Worm (Caenorhabditis elegans) whole organism, young adult: ENCODE results near the gene nduf-11.

Experiments used
- B0019.2 ChIP-seq: fragments of 200-800 bp; sonication (Bioruptor generic); conservative IDR thresholded peaks from 2 replicates; pipeline ENCODE4 v1.3.6; 2022; ENCODE audit warnings: missing genetic modification reagents, missing genetic modification characterization, missing compliant biosample characterization
- B0336.3 ChIP-seq: fragments of 200-800 bp; sonication (Bioruptor generic); IDR thresholded peaks from 2 replicates; pipeline ENCODE4 v1.3.6; 2022; ENCODE audit warnings: missing genetic modification characterization, missing compliant biosample characterization
- D2030.7 ChIP-seq: fragments of 200-800 bp; sonication (Bioruptor generic); IDR thresholded peaks from 2 replicates; pipeline ENCODE4 v1.3.6; 2022; ENCODE audit warnings: missing genetic modification reagents, missing genetic modification characterization, missing compliant biosample characterization
- F22D6.2 ChIP-seq: sonication (generic microtip); optimal IDR thresholded peaks from 2 replicates; lab custom pipeline; 2016; ENCODE audit warnings: mild to moderate bottlenecking, missing genetic modification characterization, missing compliant biosample characterization
- F23B12.7 ChIP-seq: sonication (generic microtip); optimal IDR thresholded peaks from 2 replicates; lab custom pipeline; 2017; ENCODE audit warnings: missing genetic modification characterization, mild to moderate bottlenecking, missing compliant biosample characterization, antibody characterized with exemption, moderate library complexity; ENCODE audit not compliant: insufficient read depth
- F33H1.4 ChIP-seq: fragments of 200-800 bp; sonication (Bioruptor generic); IDR thresholded peaks from 2 replicates; pipeline ENCODE4 v1.3.6; 2022; ENCODE audit warnings: missing genetic modification reagents, missing genetic modification characterization, missing compliant biosample characterization
- K11D2.4 ChIP-seq: fragments of 200-800 bp; sonication (Bioruptor generic); IDR thresholded peaks from 2 replicates; pipeline ENCODE4 v1.3.6; 2022; ENCODE audit warnings: missing genetic modification reagents, missing genetic modification characterization, missing compliant biosample characterization
- ZK185.1 ChIP-seq: sonication (generic microtip); optimal IDR thresholded peaks from 2 replicates; lab custom pipeline; 2016; ENCODE audit warnings: mild to moderate bottlenecking, missing genetic modification characterization, missing compliant biosample characterization; ENCODE audit not compliant: poor library complexity, severe bottlenecking
- attf-5 ChIP-seq: fragments of 200-800 bp; sonication (Bioruptor generic); optimal IDR thresholded peaks from 2 replicates; lab custom pipeline; 2018; ENCODE audit warnings: mild to moderate bottlenecking, missing genetic modification characterization, missing compliant biosample characterization
- bed-1 ChIP-seq: fragments of 200-800 bp; sonication (Bioruptor generic); IDR thresholded peaks from 2 replicates; pipeline ENCODE4 v1.3.6; 2022; ENCODE audit warnings: missing genetic modification reagents, missing genetic modification characterization, missing compliant biosample characterization
- bed-2 ChIP-seq: fragments of 200-800 bp; sonication (Bioruptor generic); IDR thresholded peaks from 2 replicates; pipeline ENCODE4 v1.3.6; 2022; ENCODE audit warnings: missing genetic modification reagents, missing genetic modification characterization, missing compliant biosample characterization
- cebp-1 ChIP-seq, 2 experiments: fragments of 200-800 bp in 1 of 2; sonication (Bioruptor generic) in 1 of 2; sonication (generic microtip) in 1 of 2; IDR thresholded peaks in 1 of 2; optimal IDR thresholded peaks in 1 of 2; 2 replicates each; pipeline versions ENCODE4 v1.3.6 to Lab custom; 2017 to 2022; ENCODE audit warnings: missing compliant biosample characterization in 2 of 2, missing genetic modification characterization in 2 of 2, mild to moderate bottlenecking in 1 of 2, missing genetic modification reagents in 1 of 2, moderate library complexity in 1 of 2
- dox-1 ChIP-seq: fragments of 200-800 bp; sonication (Bioruptor generic); IDR thresholded peaks from 2 replicates; pipeline ENCODE4 v1.3.6; 2022; ENCODE audit warnings: missing genetic modification reagents, missing genetic modification characterization, missing compliant biosample characterization
- dpff-1 ChIP-seq: sonication (generic microtip); optimal IDR thresholded peaks from 2 replicates; lab custom pipeline; 2017; ENCODE audit warnings: mild to moderate bottlenecking, missing genetic modification characterization, missing compliant biosample characterization
- efl-1 ChIP-seq: fragments of 150-350 bp; optimal IDR thresholded peaks from 2 replicates; lab custom pipeline; 2014; ENCODE audit warnings: missing biosample characterization, missing genetic modification reagents, missing genetic modification characterization
- fkh-3 ChIP-seq: sonication (generic microtip); optimal IDR thresholded peaks from 2 replicates; lab custom pipeline; 2016; ENCODE audit warnings: mild to moderate bottlenecking, missing genetic modification characterization, missing compliant biosample characterization
- gei-17 ChIP-seq: fragments of 200-800 bp; sonication (Bioruptor generic); optimal IDR thresholded peaks from 2 replicates; lab custom pipeline; 2018; ENCODE audit warnings: mild to moderate bottlenecking, missing genetic modification characterization, missing compliant biosample characterization
- hmg-1.2 ChIP-seq: fragments of 200-800 bp; sonication (Bioruptor generic); IDR thresholded peaks from 2 replicates; pipeline ENCODE4 v1.3.6; 2022; ENCODE audit warnings: missing genetic modification reagents, missing genetic modification characterization, missing compliant biosample characterization
- hrde-1 ChIP-seq: sonication (generic microtip); optimal IDR thresholded peaks from 2 replicates; lab custom pipeline; 2016; ENCODE audit warnings: missing genetic modification characterization, mild to moderate bottlenecking, missing compliant biosample characterization, moderate library complexity, missing genotype, missing genetic modification reagents, borderline replicate concordance
- hsf-1 ChIP-seq: fragments of 200-800 bp; sonication (Bioruptor generic); IDR thresholded peaks from 2 replicates; pipeline ENCODE4 v1.3.6; 2022; ENCODE audit warnings: missing genetic modification reagents, missing genetic modification characterization, missing compliant biosample characterization
- lag-1 ChIP-seq: fragments of 200-800 bp; sonication (Bioruptor generic); IDR thresholded peaks from 2 replicates; pipeline ENCODE4 v1.3.6; 2022; ENCODE audit warnings: missing genetic modification reagents, missing genetic modification characterization, missing compliant biosample characterization
- let-526 ChIP-seq: fragments of 200-800 bp; sonication (Bioruptor generic); IDR thresholded peaks from 2 replicates; pipeline ENCODE4 v1.3.6; 2022; ENCODE audit warnings: missing genetic modification reagents, missing genetic modification characterization, missing compliant biosample characterization
- let-607 ChIP-seq, 2 experiments: fragments of 200-800 bp in 1 of 2; sonication (Bioruptor generic) in 1 of 2; sonication (generic microtip) in 1 of 2; optimal IDR thresholded peaks; 2 replicates each; lab custom pipeline; 2016 to 2018; ENCODE audit warnings: mild to moderate bottlenecking in 2 of 2, missing compliant biosample characterization in 2 of 2, missing genetic modification characterization in 2 of 2, moderate library complexity in 2 of 2, missing genotype in 1 of 2
- lin-26 ChIP-seq: fragments of 200-800 bp; sonication (Bioruptor generic); IDR thresholded peaks from 2 replicates; pipeline ENCODE4 v1.3.6; 2022; ENCODE audit warnings: missing genetic modification reagents, missing genetic modification characterization, missing compliant biosample characterization
- lin-35 ChIP-seq, 3 experiments: fragments of 150-350 bp in 2 of 3; sonication (generic microtip) in 1 of 3; optimal IDR thresholded peaks; 2 replicates each; lab custom pipeline; 2014 to 2018; ENCODE audit warnings: missing biosample characterization in 3 of 3, missing genetic modification characterization in 3 of 3, missing genetic modification reagents in 3 of 3
- lin-54 ChIP-seq: fragments of 200-800 bp; sonication (Bioruptor generic); optimal IDR thresholded peaks from 2 replicates; lab custom pipeline; 2018; ENCODE audit warnings: mild to moderate bottlenecking, missing genetic modification characterization, missing compliant biosample characterization
- madf-3 ChIP-seq: fragments of 200-800 bp; sonication (Bioruptor generic); IDR thresholded peaks from 2 replicates; pipeline ENCODE4 v1.3.6; 2022; ENCODE audit warnings: missing genetic modification reagents, missing genetic modification characterization, missing compliant biosample characterization
- madf-6 ChIP-seq: fragments of 200-800 bp; sonication (Bioruptor generic); IDR thresholded peaks from 2 replicates; pipeline ENCODE4 v1.3.6; 2022; ENCODE audit warnings: missing genetic modification reagents, missing genetic modification characterization, missing compliant biosample characterization
- madf-8 ChIP-seq: fragments of 200-800 bp; sonication (Bioruptor generic); conservative IDR thresholded peaks from 2 replicates; pipeline ENCODE4 v1.3.6; 2022; ENCODE audit warnings: missing genetic modification reagents, missing genetic modification characterization, missing compliant biosample characterization
- mcd-1 ChIP-seq: fragments of 200-800 bp; sonication (Bioruptor generic); IDR thresholded peaks from 2 replicates; pipeline ENCODE4 v1.3.6; 2022; ENCODE audit warnings: missing genetic modification reagents, missing genetic modification characterization, missing compliant biosample characterization
- mel-28 ChIP-seq: sonication (generic microtip); optimal IDR thresholded peaks from 2 replicates; lab custom pipeline; 2016; ENCODE audit warnings: borderline replicate concordance, mild to moderate bottlenecking, missing genetic modification characterization, missing compliant biosample characterization
- nfyb-1 ChIP-seq: fragments of 200-800 bp; sonication (Bioruptor generic); IDR thresholded peaks from 2 replicates; pipeline ENCODE4 v1.3.6; 2022; ENCODE audit warnings: missing genetic modification reagents, missing genetic modification characterization, missing compliant biosample characterization
- pbrm-1 ChIP-seq: fragments of 200-800 bp; sonication (Bioruptor generic); IDR thresholded peaks from 2 replicates; pipeline ENCODE4 v1.3.6; 2022; ENCODE audit warnings: missing genetic modification reagents, missing genetic modification characterization, missing compliant biosample characterization
- rcor-1 ChIP-seq: fragments of 200-800 bp; sonication (Bioruptor generic); IDR thresholded peaks from 2 replicates; pipeline ENCODE4 v1.3.6; 2022; ENCODE audit warnings: missing genetic modification reagents, missing genetic modification characterization, missing compliant biosample characterization
- snpc-1.1 ChIP-seq: sonication (generic microtip); optimal IDR thresholded peaks from 2 replicates; lab custom pipeline; 2017; ENCODE audit warnings: missing genetic modification characterization, mild to moderate bottlenecking, missing compliant biosample characterization, antibody characterized with exemption, moderate library complexity, missing genotype, missing genetic modification reagents; ENCODE audit not compliant: insufficient read depth
- snpc-1.3 ChIP-seq: sonication (generic microtip); optimal IDR thresholded peaks from 2 replicates; lab custom pipeline; 2017; ENCODE audit warnings: missing genetic modification characterization, mild to moderate bottlenecking, missing compliant biosample characterization, antibody characterized with exemption, moderate library complexity, missing genotype, missing genetic modification reagents; ENCODE audit not compliant: insufficient read depth
- snpc-3.4 ChIP-seq: sonication (generic microtip); optimal IDR thresholded peaks from 2 replicates; lab custom pipeline; 2017; ENCODE audit warnings: missing genetic modification characterization, mild to moderate bottlenecking, missing compliant biosample characterization, antibody characterized with exemption, moderate library complexity, missing genotype, missing genetic modification reagents
- snpc-4 ChIP-seq, 5 experiments: fragments of 150-350 bp in 1 of 5; sonication (generic microtip) in 4 of 5; optimal IDR thresholded peaks; 2 replicates each; lab custom pipeline; 2014 to 2018; ENCODE audit warnings: missing genetic modification characterization in 5 of 5, missing biosample characterization in 3 of 5, antibody characterized with exemption in 2 of 5, mild to moderate bottlenecking in 2 of 5, missing compliant biosample characterization in 2 of 5, missing genotype in 2 of 5, moderate library complexity in 2 of 5, missing genetic modification reagents in 1 of 5
- tbp1 ChIP-seq: fragments of 200-800 bp; sonication (Bioruptor generic); optimal IDR thresholded peaks from 2 replicates; lab custom pipeline; 2018; ENCODE audit warnings: mild to moderate bottlenecking, missing genetic modification characterization, missing compliant biosample characterization
- tlf-1 ChIP-seq: fragments of 200-800 bp; sonication (Bioruptor generic); optimal IDR thresholded peaks from 2 replicates; lab custom pipeline; 2018; ENCODE audit warnings: mild to moderate bottlenecking, missing genetic modification characterization, missing compliant biosample characterization
- unc-130 ChIP-seq: sonication (generic microtip); optimal IDR thresholded peaks from 2 replicates; lab custom pipeline; 2016; ENCODE audit warnings: missing genetic modification reagents, missing genetic modification characterization, missing compliant biosample characterization
- xnd-1 ChIP-seq: sonication (generic microtip); optimal IDR thresholded peaks from 2 replicates; lab custom pipeline; 2016; ENCODE audit warnings: missing genotype, missing genetic modification reagents, missing genetic modification characterization, missing compliant biosample characterization
- zfh-2 ChIP-seq: fragments of 200-800 bp; sonication (Bioruptor generic); conservative IDR thresholded peaks from 2 replicates; pipeline ENCODE4 v1.3.6; 2022; ENCODE audit warnings: missing genetic modification reagents, missing genetic modification characterization, missing compliant biosample characterization
- ztf-18 ChIP-seq: sonication (generic microtip); optimal IDR thresholded peaks from 2 replicates; lab custom pipeline; 2016; ENCODE audit warnings: missing genotype, mild to moderate bottlenecking, missing genetic modification characterization, missing compliant biosample characterization

Gene nduf-11

ce11 chrII:11297217-11297738 is 48.1 kb downstream of the nduf-11 start, which contains the start of gene saps-1:
TSS of gene saps-1 (plus strand) at chrII:11297688.
- TF ChIP-seq tlf-1, result peak; percentile 22
- no peak for TF ChIP-seq gei-17 (GFP tag; lab: Kevin White, UChicago)
- TF ChIP-seq F33H1.4 (GFP tag; lab: Robert Waterston, UW), result peak; percentile 76
- no peak for TF ChIP-seq mel-28 (tag; lab: Kevin White, UChicago)
- no peak for TF ChIP-seq let-526 (GFP tag; lab: Robert Waterston, UW)
- peak; percentile 58; the same call in 1 of the 2 replicates for TF ChIP-seq pbrm-1 (GFP tag; lab: Robert Waterston, UW)
- TF ChIP-seq cebp-1 (GFP tag; IDR thresholded peaks at IDR 0.05; lab: Robert Waterston, UW), result peak; percentile 55; the same call in 1 of the 2 replicates
- TF ChIP-seq cebp-1 (tag; optimal IDR thresholded peaks at IDR 0.05; lab: Kevin White, UChicago), result peak; percentile 87
- TF ChIP-seq let-607 (tag; optimal IDR thresholded peaks at IDR 0.05; lab: Kevin White, UChicago), result no peak
- TF ChIP-seq unc-130, result no peak
- TF ChIP-seq D2030.7 (GFP tag; lab: Robert Waterston, UW), result peak; percentile 80
- TF ChIP-seq ZK185.1 (tag; lab: Kevin White, UChicago), result no peak
- peak; percentile 76 for TF ChIP-seq mcd-1
- TF ChIP-seq efl-1 (GFP tag; lab: Kevin White, UChicago), result peak; percentile 87
- no peak for TF ChIP-seq lin-26 (GFP tag; lab: Robert Waterston, UW)
- TF ChIP-seq B0019.2, result 0 out of 2 replicates have a peak, but pooled peaks have one; percentile 12
- peak; percentile 92 for TF ChIP-seq xnd-1 (tag; lab: Kevin White, UChicago)
- 0 out of 2 replicates have a peak, but pooled peaks have one; percentile 28 for TF ChIP-seq K11D2.4
- 0 out of 2 replicates have a peak, but pooled peaks have one; percentile 40 for TF ChIP-seq B0336.3 (GFP tag; lab: Robert Waterston, UW)
- peak; percentile 45 for TF ChIP-seq snpc-1.3 (tag; lab: Kevin White, UChicago)
- TF ChIP-seq snpc-3.4 (tag; lab: Kevin White, UChicago), result peak; percentile 54
- TF ChIP-seq hrde-1 (tag; lab: Kevin White, UChicago), result peak; percentile 1
- peak; percentile 56 for TF ChIP-seq tbp1 (GFP tag; lab: Kevin White, UChicago)
- TF ChIP-seq snpc-4 (GFP tag; optimal IDR thresholded peaks at IDR 0.05; lab: Kevin White, UChicago), result no peak
- TF ChIP-seq snpc-4 (tag; optimal IDR thresholded peaks at IDR 0.05; lab: Kevin White, UChicago), result peak in 2 of 4 experiments; percentile 12 to 44
- peak; percentile 77 for TF ChIP-seq dox-1
- TF ChIP-seq F22D6.2, result no peak
- peak; percentile 27 for TF ChIP-seq ztf-18
- TF ChIP-seq rcor-1 (GFP tag; lab: Robert Waterston, UW), result peak; percentile 53; the same call in 1 of the 2 replicates
- peak; percentile 39; the same call in 1 of the 2 replicates for TF ChIP-seq hmg-1.2 (GFP tag; lab: Robert Waterston, UW)
- TF ChIP-seq hsf-1, result no peak
- no peak for TF ChIP-seq bed-1 (GFP tag; lab: Robert Waterston, UW)
- TF ChIP-seq dpff-1 (tag; lab: Kevin White, UChicago), result no peak
- peak; percentile 68 for TF ChIP-seq lin-54
- no peak for TF ChIP-seq F23B12.7
- TF ChIP-seq zfh-2 (GFP tag; lab: Robert Waterston, UW), result no peak
- peak; percentile 97 for TF ChIP-seq madf-6 (GFP tag; lab: Robert Waterston, UW)
- TF ChIP-seq madf-3 (GFP tag; lab: Robert Waterston, UW), result 0 out of 2 replicates have a peak, but pooled peaks have one; percentile 35
- 0 out of 2 replicates have a peak, but pooled peaks have one; percentile 44 for TF ChIP-seq nfyb-1 (GFP tag; lab: Robert Waterston, UW)
- TF ChIP-seq lag-1 (GFP tag; lab: Robert Waterston, UW), result no peak
- no peak for TF ChIP-seq fkh-3 (tag; lab: Kevin White, UChicago)
- peak; percentile 60 for TF ChIP-seq attf-5
- peak; percentile 95 for TF ChIP-seq madf-8 (GFP tag; lab: Robert Waterston, UW)
- peak; percentile 18 for TF ChIP-seq snpc-1.1
- TF ChIP-seq lin-35 (GFP tag; optimal IDR thresholded peaks at IDR 0.05; lab: Kevin White, UChicago), result peak in 1 of 3 experiments; percentile 21
- no peak for TF ChIP-seq bed-2
